Fruit fly (Drosophila melanogaster) whole organism, wandering third instar larva: ENCODE results near the gene CG42818.

Source experiments
- Abd-B ChIP-seq: fragments of >200 bp; optimal IDR thresholded peaks from 2 replicates; lab custom pipeline; 2017; ENCODE audit warnings: missing biosample characterization, missing genetic modification characterization
- CG32264 ChIP-seq: fragments of 200-800 bp; sonication (Bioruptor generic); optimal IDR thresholded peaks from 2 replicates; lab custom pipeline; 2016; ENCODE audit warnings: missing biosample characterization, missing genetic modification characterization
- CG9705 ChIP-seq: fragments of 200-800 bp; sonication (Bioruptor generic); optimal IDR thresholded peaks from 2 replicates; lab custom pipeline; 2018; ENCODE audit warnings: missing biosample characterization, mild to moderate bottlenecking, missing genetic modification characterization
- CrebA ChIP-seq: fragments of 200-800 bp; sonication (Bioruptor generic); optimal IDR thresholded peaks from 2 replicates; lab custom pipeline; 2016; ENCODE audit warnings: missing biosample characterization, mild to moderate bottlenecking, missing genetic modification characterization, borderline replicate concordance
- Dif ChIP-seq: fragments of 200-275, 200-300 bp; sonication (Bioruptor generic); optimal IDR thresholded peaks from 2 replicates; lab custom pipeline; 2018; ENCODE audit warnings: missing biosample characterization, missing genetic modification characterization; ENCODE audit not compliant: partially characterized antibody
- GATAd ChIP-seq: sonication (Bioruptor generic); optimal IDR thresholded peaks from 2 replicates; lab custom pipeline; 2016; ENCODE audit warnings: missing biosample characterization, missing genetic modification characterization
- HLH106 ChIP-seq: fragments of 200-800 bp; optimal IDR thresholded peaks from 3 replicates; lab custom pipeline; 2019; ENCODE audit warnings: missing biosample characterization, mild to moderate bottlenecking, missing genetic modification characterization, moderate library complexity
- Hnf4 ChIP-seq: fragments of 200-800 bp; sonication (Bioruptor generic); optimal IDR thresholded peaks from 2 replicates; lab custom pipeline; 2016; ENCODE audit warnings: missing biosample characterization, mild to moderate bottlenecking, missing genetic modification characterization
- Hr78 ChIP-seq: fragments of >200 bp; optimal IDR thresholded peaks from 2 replicates; lab custom pipeline; 2017; ENCODE audit warnings: missing biosample characterization, missing genetic modification characterization
- Hr83 ChIP-seq: fragments of 200-300 bp; sonication (Bioruptor generic); optimal IDR thresholded peaks from 2 replicates; lab custom pipeline; 2016; ENCODE audit warnings: missing biosample characterization, mild to moderate bottlenecking, missing genetic modification characterization, moderate library complexity; ENCODE audit not compliant: poor library complexity, severe bottlenecking
- Myc ChIP-seq: fragments of >200 bp; optimal IDR thresholded peaks from 2 replicates; lab custom pipeline; 2017
- N ChIP-seq: fragments of >200 bp; optimal IDR thresholded peaks from 2 replicates; lab custom pipeline; 2018; ENCODE audit warnings: missing biosample characterization, missing external identifiers, missing genetic modification characterization
- OdsH ChIP-seq: fragments of 200-800 bp; sonication (Bioruptor generic); optimal IDR thresholded peaks from 2 replicates; lab custom pipeline; 2016; ENCODE audit warnings: missing biosample characterization, mild to moderate bottlenecking, missing genetic modification characterization
- Rel ChIP-seq, 2 experiments: fragments of 200-800 bp; sonication (Bioruptor generic) in 1 of 2; optimal IDR thresholded peaks; 2 replicates in 1 of 2; 3 replicates in 1 of 2; lab custom pipeline; 2016 to 2019; ENCODE audit warnings: mild to moderate bottlenecking in 2 of 2, missing biosample characterization in 2 of 2, missing genetic modification characterization in 2 of 2, moderate library complexity in 1 of 2
- Sp1 ChIP-seq: fragments of 200-800 bp; sonication (Bioruptor generic); optimal IDR thresholded peaks from 3 replicates; lab custom pipeline; 2019; ENCODE audit warnings: missing biosample characterization, mild to moderate bottlenecking, missing genetic modification characterization, moderate library complexity
- Vsx2 ChIP-seq: fragments of 200-300, 225-300 bp; sonication (Bioruptor generic); optimal IDR thresholded peaks from 2 replicates; lab custom pipeline; 2018; ENCODE audit warnings: missing biosample characterization, missing genetic modification characterization; ENCODE audit not compliant: partially characterized antibody
- br ChIP-seq: fragments of 200-800 bp; sonication (Bioruptor generic); optimal IDR thresholded peaks from 2 replicates; lab custom pipeline; 2016; ENCODE audit warnings: missing biosample characterization, missing genetic modification characterization
- brk ChIP-seq: fragments of 200-800 bp; sonication (Bioruptor generic); optimal IDR thresholded peaks from 2 replicates; lab custom pipeline; 2016; ENCODE audit warnings: missing biosample characterization, mild to moderate bottlenecking, missing genetic modification characterization
- dl ChIP-seq, 2 experiments: fragments of 175-275, 200-275 bp in 1 of 2; fragments of 200-275 bp in 1 of 2; sonication (Bioruptor generic); optimal IDR thresholded peaks; lab custom pipeline; 2018; ENCODE audit warnings: mild to moderate bottlenecking in 2 of 2, missing biosample characterization in 2 of 2, missing genetic modification characterization in 2 of 2, moderate library complexity in 2 of 2; ENCODE audit not compliant: partially characterized antibody in 2 of 2, insufficient read depth in 1 of 2
- dmrt93B ChIP-seq: fragments of 200-800 bp; sonication (Bioruptor generic); optimal IDR thresholded peaks from 2 replicates; lab custom pipeline; 2018; ENCODE audit warnings: missing biosample characterization, mild to moderate bottlenecking, missing genetic modification characterization
- dsf ChIP-seq: sonication (Bioruptor generic); optimal IDR thresholded peaks from 2 replicates; lab custom pipeline; 2016; ENCODE audit warnings: missing biosample characterization, missing genetic modification characterization, borderline replicate concordance
- ey ChIP-seq: fragments of 200-800 bp; sonication (Bioruptor generic); optimal IDR thresholded peaks from 2 replicates; lab custom pipeline; 2016; ENCODE audit warnings: missing biosample characterization, missing genetic modification characterization
- foxo ChIP-seq, 2 experiments: fragments of 200-800 bp; sonication (Bioruptor generic); optimal IDR thresholded peaks; 2 replicates in 1 of 2; 3 replicates in 1 of 2; lab custom pipeline; 2016 to 2017; ENCODE audit warnings: missing biosample characterization in 2 of 2, missing genetic modification characterization in 2 of 2
- fru ChIP-seq: fragments of 200-800 bp; sonication (Bioruptor generic); optimal IDR thresholded peaks from 3 replicates; lab custom pipeline; 2016; ENCODE audit warnings: missing biosample characterization, mild to moderate bottlenecking, missing genetic modification characterization
- h ChIP-seq: fragments of 200-800 bp; sonication (Bioruptor generic); optimal IDR thresholded peaks from 3 replicates; lab custom pipeline; 2016; ENCODE audit warnings: missing biosample characterization, mild to moderate bottlenecking, missing genetic modification characterization
- jim ChIP-seq: fragments of 175-275, 200-325 bp; sonication (Bioruptor generic); optimal IDR thresholded peaks from 2 replicates; lab custom pipeline; 2016; ENCODE audit warnings: missing biosample characterization, mild to moderate bottlenecking, missing genetic modification characterization
- lola ChIP-seq: fragments of >200 bp; optimal IDR thresholded peaks from 2 replicates; lab custom pipeline; 2017; ENCODE audit warnings: missing biosample characterization, missing genetic modification characterization
- rgr ChIP-seq: fragments of 200-800 bp; sonication (Bioruptor generic); optimal IDR thresholded peaks from 3 replicates; lab custom pipeline; 2016; ENCODE audit warnings: missing biosample characterization, mild to moderate bottlenecking, missing genetic modification characterization
- sv ChIP-seq: fragments of 200-800 bp; sonication (Bioruptor generic); optimal IDR thresholded peaks from 3 replicates; lab custom pipeline; 2016; ENCODE audit warnings: missing biosample characterization, missing genetic modification characterization
- usp ChIP-seq: fragments of >200 bp; optimal IDR thresholded peaks from 2 replicates; lab custom pipeline; 2017; ENCODE audit warnings: missing biosample characterization, missing genetic modification characterization
- woc ChIP-seq: sonication (Bioruptor generic); optimal IDR thresholded peaks from 2 replicates; lab custom pipeline; 2016; ENCODE audit warnings: missing biosample characterization, mild to moderate bottlenecking, missing genetic modification characterization

CG42818 gene

dm6 chr2L:16241639-16242038 is at the start of gene CG42818:
Gene CG42818 (plus strand): TSS chr2L:16241939.
- no peak for TF ChIP-seq jim (GFP tag; lab: Kevin White, UChicago)
- TF ChIP-seq Dif (GFP tag; lab: Kevin White, UChicago), result no peak
- no peak for TF ChIP-seq Myc (lab: Kevin White, UChicago)
- TF ChIP-seq CrebA (GFP tag; lab: Kevin White, UChicago), result no peak
- no peak for TF ChIP-seq Abd-B (GFP tag; lab: Kevin White, UChicago)
- no peak for TF ChIP-seq N (GFP tag; lab: Kevin White, UChicago)

dm6 chr2L:16198150-16198549 is 43.6 kb upstream of the CG42818 start:
- TF ChIP-seq CG9705 (GFP tag; lab: Kevin White, UChicago) (no peak), dsf (GFP tag; lab: Kevin White, UChicago) (no peak), brk (no peak), Hnf4 (GFP tag; lab: Kevin White, UChicago) (no peak), HLH106 (tag; lab: Kevin White, UChicago) (no peak), N (GFP tag; lab: Kevin White, UChicago) (no peak), sv (GFP tag; lab: Kevin White, UChicago) (no peak), rgr (GFP tag; lab: Kevin White, UChicago) (no peak), Abd-B (GFP tag; lab: Kevin White, UChicago) (no peak), Myc (lab: Kevin White, UChicago) (no peak)
- TF ChIP-seq, all 38 proteins: peak for 0

- no peak for TF ChIP-seq fru (GFP tag; lab: Kevin White, UChicago)
- no peak for TF ChIP-seq lola (GFP tag; lab: Kevin White, UChicago)
- no peak for TF ChIP-seq Rel (GFP tag; optimal IDR thresholded peaks at IDR 0.05; lab: Kevin White, UChicago)
- TF ChIP-seq Rel (tag; optimal IDR thresholded peaks at IDR 0.05; lab: Kevin White, UChicago), result no peak
- TF ChIP-seq usp (GFP tag; lab: Kevin White, UChicago), result no peak
- no peak for TF ChIP-seq HLH106 (tag; lab: Kevin White, UChicago)
- TF ChIP-seq foxo (GFP tag; optimal IDR thresholded peaks at IDR 0.05; lab: Kevin White, UChicago), result no peak
- no peak for TF ChIP-seq ey (GFP tag; lab: Kevin White, UChicago)
- no peak for TF ChIP-seq CG32264
- no peak for TF ChIP-seq CrebA (GFP tag; lab: Kevin White, UChicago)
- TF ChIP-seq br (GFP tag; lab: Kevin White, UChicago), result no peak
- TF ChIP-seq GATAd (GFP tag; lab: Kevin White, UChicago), result no peak
- TF ChIP-seq Abd-B (GFP tag; lab: Kevin White, UChicago), result no peak
- TF ChIP-seq Hr78 (GFP tag; lab: Kevin White, UChicago), result no peak
These were observed 30.6 kb upstream of the CG42818 start, which contains the start of gene CG31819 for dm6 chr2L:16211159-16211558. Gene CG31819 (plus strand): TSS chr2L:16211459.

dm6 chr2L:16216298-16216697 is 25.4 kb upstream of the CG42818 start:
- no peak for TF ChIP-seq h
- no peak for TF ChIP-seq Vsx2 (GFP tag; lab: Kevin White, UChicago)
- TF ChIP-seq, all 38 proteins: peak for 0

dm6 chr2L:16223981-16224380 is 17.8 kb upstream of the CG42818 start:
- no peak for TF ChIP-seq foxo (GFP tag; optimal IDR thresholded peaks at IDR 0.05; lab: Kevin White, UChicago)
- no peak for TF ChIP-seq Hr78 (GFP tag; lab: Kevin White, UChicago)
- no peak for TF ChIP-seq OdsH (GFP tag; lab: Kevin White, UChicago)
- TF ChIP-seq Myc (lab: Kevin White, UChicago), result no peak
- TF ChIP-seq Sp1, result no peak
- TF ChIP-seq Rel (GFP tag; optimal IDR thresholded peaks at IDR 0.05; lab: Kevin White, UChicago), result no peak
- no peak for TF ChIP-seq Rel (tag; optimal IDR thresholded peaks at IDR 0.05; lab: Kevin White, UChicago)
- TF ChIP-seq woc (GFP tag; lab: Kevin White, UChicago), result no peak
- TF ChIP-seq dsf (GFP tag; lab: Kevin White, UChicago), result no peak
- no peak for TF ChIP-seq Abd-B (GFP tag; lab: Kevin White, UChicago)
- no peak for TF ChIP-seq usp (GFP tag; lab: Kevin White, UChicago)
- TF ChIP-seq Vsx2 (GFP tag; lab: Kevin White, UChicago), result no peak
- TF ChIP-seq Hr83 (GFP tag; lab: Kevin White, UChicago), result no peak
- TF ChIP-seq dmrt93B, result no peak
- TF ChIP-seq brk, result no peak
- TF ChIP-seq ey (GFP tag; lab: Kevin White, UChicago), result no peak
- TF ChIP-seq dl (GFP tag; optimal IDR thresholded peaks at IDR 0.05; lab: Kevin White, UChicago; ENCODE audit: insufficient read depth in 1 of 2, partially characterized antibody in 2 of 2), result no peak
